Worm (Caenorhabditis elegans) whole organism, L1 larva: ENCODE data around the gene acdh-7.

Source experiments
- F16B12.6 ChIP-seq: fragments of 150-350 bp; optimal IDR thresholded peaks from 2 replicates; lab custom pipeline; 2014; ENCODE audit warnings: missing biosample characterization, missing genetic modification characterization
- Y116A8C.19 ChIP-seq: sonication (generic microtip); optimal IDR thresholded peaks from 2 replicates; lab custom pipeline; 2016; ENCODE audit warnings: missing compliant biosample characterization, missing genetic modification characterization, borderline replicate concordance
- aly-2 ChIP-seq: fragments of 150-350 bp; optimal IDR thresholded peaks from 2 replicates; lab custom pipeline; 2014; ENCODE audit warnings: missing biosample characterization, missing genetic modification characterization
- ceh-63 ChIP-seq: fragments of 200-800 bp; sonication (Bioruptor generic); optimal IDR thresholded peaks from 2 replicates; lab custom pipeline; 2018; ENCODE audit warnings: mild to moderate bottlenecking, missing genetic modification characterization, missing compliant biosample characterization
- ceh-8 ChIP-seq: fragments of 200-800 bp; sonication (Bioruptor generic); optimal IDR thresholded peaks from 2 replicates; lab custom pipeline; 2018; ENCODE audit warnings: mild to moderate bottlenecking, missing genetic modification characterization, moderate library complexity, missing compliant biosample characterization
- ceh-82 ChIP-seq, 3 experiments: fragments of 150-350 bp in 1 of 3; sonication (generic microtip) in 2 of 3; optimal IDR thresholded peaks; 2 replicates each; lab custom pipeline; 2014 to 2017; ENCODE audit warnings: missing biosample characterization in 3 of 3, missing genetic modification characterization in 3 of 3
- ces-1 ChIP-seq: fragments of 150-350 bp; optimal IDR thresholded peaks from 2 replicates; lab custom pipeline; 2014; ENCODE audit warnings: missing biosample characterization, missing genetic modification reagents, missing genetic modification characterization
- egl-27 ChIP-seq, 2 experiments: fragments of 150-350 bp in 1 of 2; sonication (generic microtip); optimal IDR thresholded peaks; 3 replicates each; lab custom pipeline; 2017 to 2018; ENCODE audit warnings: missing biosample characterization in 2 of 2, missing genetic modification characterization in 2 of 2, missing genetic modification reagents in 2 of 2
- fkh-10 ChIP-seq: sonication (generic microtip); optimal IDR thresholded peaks from 2 replicates; lab custom pipeline; 2017; ENCODE audit warnings: missing biosample characterization, missing genetic modification reagents, missing genetic modification characterization
- fkh-8 ChIP-seq: sonication (generic microtip); optimal IDR thresholded peaks from 2 replicates; lab custom pipeline; 2016; ENCODE audit warnings: mild to moderate bottlenecking, missing genetic modification characterization, missing compliant biosample characterization
- fos-1 ChIP-seq: fragments of 150-350 bp; optimal IDR thresholded peaks from 2 replicates; lab custom pipeline; 2014; ENCODE audit warnings: missing biosample characterization, missing genetic modification characterization
- hlh-17 ChIP-seq: fragments of 200-800 bp; sonication (Bioruptor generic); optimal IDR thresholded peaks from 2 replicates; lab custom pipeline; 2018; ENCODE audit warnings: missing genetic modification characterization, mild to moderate bottlenecking, missing compliant biosample characterization, moderate library complexity, borderline replicate concordance
- hpl-2 ChIP-seq: fragments of 150-350 bp; optimal IDR thresholded peaks from 2 replicates; lab custom pipeline; 2014; ENCODE audit warnings: missing biosample characterization, missing genetic modification reagents, missing genetic modification characterization
- irx-1 ChIP-seq: sonication (generic microtip); optimal IDR thresholded peaks from 2 replicates; lab custom pipeline; 2016; ENCODE audit warnings: missing genetic modification characterization, missing compliant biosample characterization
- isw-1 ChIP-seq: fragments of 200-800 bp; sonication (Bioruptor generic); IDR thresholded peaks from 2 replicates; pipeline ENCODE4 v1.3.6; 2022; ENCODE audit warnings: missing genetic modification characterization, missing compliant biosample characterization
- lin-39 ChIP-seq: fragments of 150-350 bp; optimal IDR thresholded peaks from 2 replicates; lab custom pipeline; 2014; ENCODE audit warnings: missing biosample characterization, missing genetic modification reagents, missing genetic modification characterization
- lir-3 ChIP-seq: sonication (generic microtip); optimal IDR thresholded peaks from 2 replicates; lab custom pipeline; 2016; ENCODE audit warnings: mild to moderate bottlenecking, missing genetic modification characterization, moderate library complexity, missing compliant biosample characterization; ENCODE audit not compliant: poor library complexity
- mab-9 ChIP-seq: fragments of 200-800 bp; sonication (Bioruptor generic); IDR thresholded peaks from 2 replicates; pipeline ENCODE4 v1.3.6; 2022; ENCODE audit warnings: missing genetic modification reagents, missing genetic modification characterization, missing compliant biosample characterization
- nhr-12 ChIP-seq: sonication (generic microtip); optimal IDR thresholded peaks from 2 replicates; lab custom pipeline; 2017; ENCODE audit warnings: missing biosample characterization, missing genetic modification characterization
- nhr-19 ChIP-seq: fragments of 200-800 bp; sonication (Bioruptor generic); conservative IDR thresholded peaks from 2 replicates; pipeline ENCODE4 v1.3.6; 2022; ENCODE audit warnings: missing genetic modification characterization, missing compliant biosample characterization
- nhr-20 ChIP-seq: sonication (generic microtip); optimal IDR thresholded peaks from 2 replicates; lab custom pipeline; 2016; ENCODE audit warnings: mild to moderate bottlenecking, missing genetic modification characterization, missing compliant biosample characterization
- nhr-28 ChIP-seq: fragments of 150-350 bp; optimal IDR thresholded peaks from 2 replicates; lab custom pipeline; 2014; ENCODE audit warnings: missing biosample characterization, missing genetic modification characterization
- pax-3 ChIP-seq: fragments of 200-800 bp; sonication (Bioruptor generic); optimal IDR thresholded peaks from 2 replicates; lab custom pipeline; 2018; ENCODE audit warnings: mild to moderate bottlenecking, missing genetic modification characterization, moderate library complexity, missing compliant biosample characterization
- snpc-4 ChIP-seq: fragments of 150-350 bp; optimal IDR thresholded peaks from 2 replicates; lab custom pipeline; 2014; ENCODE audit warnings: missing biosample characterization, missing genetic modification characterization
- snu-23 ChIP-seq: sonication (generic microtip); optimal IDR thresholded peaks from 2 replicates; lab custom pipeline; 2016; ENCODE audit warnings: missing genetic modification characterization, missing compliant biosample characterization
- sptf-1 ChIP-seq: fragments of 150-350 bp; optimal IDR thresholded peaks from 2 replicates; lab custom pipeline; 2014; ENCODE audit warnings: missing biosample characterization, missing genetic modification characterization
- sup-37 ChIP-seq: fragments of 200-800 bp; sonication (Bioruptor generic); optimal IDR thresholded peaks from 2 replicates; lab custom pipeline; 2018; ENCODE audit warnings: mild to moderate bottlenecking, missing genetic modification characterization, missing compliant biosample characterization
- unc-62 ChIP-seq: fragments of 150-350 bp; optimal IDR thresholded peaks from 2 replicates; lab custom pipeline; 2014; ENCODE audit warnings: missing biosample characterization, missing genetic modification reagents, missing genetic modification characterization
- unc-98 ChIP-seq: fragments of 200-800 bp; sonication (Bioruptor generic); IDR thresholded peaks from 2 replicates; pipeline ENCODE4 v1.3.6; 2022; ENCODE audit warnings: missing genetic modification characterization, missing compliant biosample characterization
- vab-15 ChIP-seq: sonication (generic microtip); optimal IDR thresholded peaks from 2 replicates; lab custom pipeline; 2017; ENCODE audit warnings: missing genotype, mild to moderate bottlenecking, missing genetic modification characterization, missing compliant biosample characterization
- zag-1 ChIP-seq: fragments of 150-350 bp; optimal IDR thresholded peaks from 2 replicates; lab custom pipeline; 2014; ENCODE audit warnings: missing biosample characterization, missing genetic modification characterization
- ztf-11 ChIP-seq, 2 experiments: sonication (generic microtip); optimal IDR thresholded peaks; 2 replicates each; lab custom pipeline; 2016 to 2017; ENCODE audit warnings: missing genetic modification characterization in 2 of 2, missing biosample characterization in 1 of 2, missing compliant biosample characterization in 1 of 2
- ztf-4 ChIP-seq: fragments of 150-350 bp; optimal IDR thresholded peaks from 2 replicates; lab custom pipeline; 2014; ENCODE audit warnings: missing biosample characterization, missing genetic modification characterization

Gene acdh-7

ce11 chrX:17234988-17235387 is 18.1 kb upstream of the acdh-7 start:
- TF ChIP-seq lir-3 (tag; lab: Kevin White, UChicago) (no peak), fos-1 (tag; lab: Kevin White, UChicago) (no peak), hpl-2 (GFP tag; lab: Kevin White, UChicago) (no peak), nhr-28 (tag; lab: Kevin White, UChicago) (no peak), ceh-8 (GFP tag; lab: Kevin White, UChicago) (no peak), Y116A8C.19 (no peak), ztf-11 (tag; optimal IDR thresholded peaks at IDR 0.05; lab: Kevin White, UChicago) (no peak), F16B12.6 (tag; lab: Kevin White, UChicago) (no peak), lin-39 (no peak), mab-9 (GFP tag; lab: Robert Waterston, UW) (no peak), egl-27 (tag; optimal IDR thresholded peaks at IDR 0.05; lab: Kevin White, UChicago) (no peak)

ce11 chrX:17231348-17231747 is 14.4 kb upstream of the acdh-7 start, which contains the start of gene T25G12.3:
T25G12.3 (plus strand) TSS chrX:17231648.
- no peak for TF ChIP-seq pax-3 (tag; lab: Kevin White, UChicago)
- no peak for TF ChIP-seq zag-1
- no peak for TF ChIP-seq unc-98 (GFP tag; lab: Robert Waterston, UW)

ce11 chrX:17230108-17230507 is 13.2 kb upstream of the acdh-7 start, which contains the start of gene T25G12.6:
T25G12.6 (minus strand) TSS chrX:17230208.
- TF ChIP-seq lir-3 (tag; lab: Kevin White, UChicago) (no peak), nhr-19 (no peak), fkh-8 (tag; lab: Kevin White, UChicago) (no peak), lin-39 (no peak), hlh-17 (GFP tag; lab: Kevin White, UChicago) (no peak), zag-1 (no peak), fkh-10 (GFP tag; lab: Kevin White, UChicago) (no peak), ceh-82 (tag; optimal IDR thresholded peaks at IDR 0.05; lab: Kevin White, UChicago) (no peak)

- no peak for TF ChIP-seq nhr-20
- TF ChIP-seq egl-27 (tag; optimal IDR thresholded peaks at IDR 0.05; lab: Kevin White, UChicago): no peak
- TF ChIP-seq ztf-4: no peak
- no peak for TF ChIP-seq aly-2
- no peak for TF ChIP-seq snu-23 (GFP tag; lab: Kevin White, UChicago)
- no peak for TF ChIP-seq sptf-1 (tag; lab: Kevin White, UChicago)
- TF ChIP-seq unc-98 (GFP tag; lab: Robert Waterston, UW): no peak
- no peak for TF ChIP-seq snpc-4 (tag; lab: Kevin White, UChicago)
- TF ChIP-seq ceh-63 (GFP tag; lab: Kevin White, UChicago): no peak
- no peak for TF ChIP-seq ces-1 (GFP tag; lab: Kevin White, UChicago)
- TF ChIP-seq nhr-12 (tag; lab: Kevin White, UChicago): no peak
- no peak for TF ChIP-seq irx-1 (tag; lab: Kevin White, UChicago)
- TF ChIP-seq isw-1 (GFP tag; lab: Robert Waterston, UW): no peak
- no peak for TF ChIP-seq fos-1 (tag; lab: Kevin White, UChicago)
- no peak for TF ChIP-seq fkh-8 (tag; lab: Kevin White, UChicago)
- TF ChIP-seq nhr-28 (tag; lab: Kevin White, UChicago): no peak
- no peak for TF ChIP-seq ceh-8 (GFP tag; lab: Kevin White, UChicago)
- TF ChIP-seq vab-15 (tag; lab: Kevin White, UChicago): no peak
- TF ChIP-seq sup-37 (GFP tag; lab: Kevin White, UChicago): no peak
- no peak for TF ChIP-seq unc-62 (GFP tag; lab: Kevin White, UChicago)
- TF ChIP-seq, all 84 proteins: peak for 0
Observed at ce11 chrX:17227376-17227775, 10.5 kb upstream of the acdh-7 start.
